Worm (Caenorhabditis elegans): Measurements from ENCODE around the gene cnd-1.
A peak's percentile ranks its signal among the peaks of the same experiment; 100 is the strongest.

The cnd-1 gene

ce11 chrIII:5210269-5210668, 34.2 kb downstream of the cnd-1 start:
- TF ChIP-seq lin-11 (tag; optimal IDR thresholded peaks at IDR 0.05) (no peak), unc-55 (GFP tag; optimal IDR thresholded peaks at IDR 0.05) (peak; percentile 12)

- TF ChIP-seq C38D4.7 (GFP tag; optimal IDR thresholded peaks at IDR 0.05) (no peak), hlh-8 (tag; optimal IDR thresholded peaks at IDR 0.05) (no peak), lin-11 (tag; optimal IDR thresholded peaks at IDR 0.05) (no peak), ceh-14 (tag; optimal IDR thresholded peaks at IDR 0.05) (no peak), ceh-48 (tag; optimal IDR thresholded peaks at IDR 0.05) (no peak), unc-3 (GFP tag; conservative IDR thresholded peaks at IDR 0.05) (no peak), unc-3 (tag; optimal IDR thresholded peaks at IDR 0.05) (no peak), dve-1 (tag; optimal IDR thresholded peaks at IDR 0.05) (no peak)
These were observed 35.4 kb downstream of the cnd-1 start, which contains the start of gene syx-16 for ce11 chrIII:5208992-5209391. Gene syx-16, minus strand, starts transcription at chrIII:5209109.

- TF ChIP-seq C38D4.7 (GFP tag; optimal IDR thresholded peaks at IDR 0.05) = peak; percentile 7
- TF ChIP-seq ceh-6 (GFP tag; optimal IDR thresholded peaks at IDR 0.05) = no peak
These were observed 37.5 kb downstream of the cnd-1 start, which contains the start of gene morc-1 for ce11 chrIII:5206861-5207414. Gene morc-1, minus strand, starts transcription at chrIII:5206911.

ce11 chrIII:5203310-5203709, 41.1 kb downstream of the cnd-1 start:
- TF ChIP-seq ceh-14 (tag; optimal IDR thresholded peaks at IDR 0.05) (no peak), T23F11.4 (GFP tag; optimal IDR thresholded peaks at IDR 0.05) (no peak), ceh-48 (tag; optimal IDR thresholded peaks at IDR 0.05) (no peak), hlh-8 (tag; optimal IDR thresholded peaks at IDR 0.05) (no peak), unc-42 (tag; optimal IDR thresholded peaks at IDR 0.05) (no peak), nfya-1 (tag; optimal IDR thresholded peaks at IDR 0.05) (no peak), ztf-16 (tag; optimal IDR thresholded peaks at IDR 0.05) (no peak), che-1 (tag; optimal IDR thresholded peaks at IDR 0.05) (no peak), ceh-34 (tag; optimal IDR thresholded peaks at IDR 0.05) (no peak), pha-2 (tag; optimal IDR thresholded peaks at IDR 0.05) (no peak)

DNA sequence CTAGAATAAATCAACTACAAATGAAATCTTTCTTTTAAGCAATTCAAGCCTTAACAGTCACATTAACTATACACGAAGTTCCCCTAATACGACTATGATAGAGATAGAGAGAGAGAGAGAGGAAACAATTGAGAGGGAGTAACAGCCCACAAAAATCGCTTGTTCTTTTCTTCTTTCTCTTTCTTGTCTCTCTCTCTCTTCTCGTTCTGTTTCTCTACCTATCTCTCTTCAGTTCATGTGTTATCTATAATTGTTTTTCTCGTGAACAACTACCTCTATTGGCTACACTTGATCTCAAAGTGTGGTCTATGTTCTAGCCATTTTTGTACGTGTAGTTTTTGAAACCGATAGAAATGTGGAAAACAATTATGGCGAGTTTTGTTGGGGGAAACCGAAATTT, 41.8 kb downstream of the cnd-1 start:
- no peak for TF ChIP-seq pqm-1 (tag; optimal IDR thresholded peaks at IDR 0.05)
- peak; percentile 66 for TF ChIP-seq nfya-1 (tag; optimal IDR thresholded peaks at IDR 0.05)
- TF ChIP-seq ceh-18 (tag; optimal IDR thresholded peaks at IDR 0.05) = peak; percentile 20
- TF ChIP-seq elt-2 (tag; optimal IDR thresholded peaks at IDR 0.05) = peak; percentile 5
- TF ChIP-seq ets-4 (tag; optimal IDR thresholded peaks at IDR 0.05) = peak; percentile 34
- TF ChIP-seq sox-2 (GFP tag; IDR thresholded peaks at IDR 0.05) = no peak

- TF ChIP-seq unc-42 (tag; optimal IDR thresholded peaks at IDR 0.05) (no peak), elt-2 (tag; optimal IDR thresholded peaks at IDR 0.05) (peak; percentile 47)
These were observed 43.2 kb downstream of the cnd-1 start for ce11 chrIII:5201267-5201666.

DNA sequence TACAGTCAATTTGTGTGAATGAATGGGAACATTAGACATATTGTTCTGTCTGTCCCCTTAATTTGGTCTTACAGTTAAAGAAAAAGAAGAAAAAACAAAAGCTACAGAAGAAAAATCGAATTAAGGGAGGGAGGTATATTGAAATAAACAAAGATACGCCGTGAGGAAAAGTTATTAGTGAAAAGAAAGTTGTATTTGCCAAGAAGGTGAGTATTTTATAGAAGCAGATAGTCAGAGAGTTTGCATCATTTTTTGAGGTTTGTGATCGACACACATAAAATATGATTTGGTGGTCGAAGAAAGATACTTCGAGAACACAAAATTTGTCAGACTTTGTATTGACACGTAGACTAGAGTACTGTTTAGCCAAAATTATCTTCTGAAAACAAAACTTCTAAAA, 44.1 kb downstream of the cnd-1 start:
- TF ChIP-seq pat-9 (tag; optimal IDR thresholded peaks at IDR 0.05) = no peak
- TF ChIP-seq hlh-13 (GFP tag; optimal IDR thresholded peaks at IDR 0.05) = no peak
- TF ChIP-seq nhr-11 (tag; optimal IDR thresholded peaks at IDR 0.05) = no peak
- no peak for TF ChIP-seq odd-2 (tag; optimal IDR thresholded peaks at IDR 0.05)
- no peak for TF ChIP-seq ceh-48 (tag; optimal IDR thresholded peaks at IDR 0.05)
- no peak for TF ChIP-seq lin-11 (tag; optimal IDR thresholded peaks at IDR 0.05)
- no peak for TF ChIP-seq pros-1 (tag; optimal IDR thresholded peaks at IDR 0.05)
- no peak for TF ChIP-seq hlh-15 (tag; optimal IDR thresholded peaks at IDR 0.05)
- no peak for TF ChIP-seq dmd-4 (tag; optimal IDR thresholded peaks at IDR 0.05; ENCODE audit: borderline replicate concordance)
- no peak for TF ChIP-seq pha-4 (tag; optimal IDR thresholded peaks at IDR 0.05)
- TF ChIP-seq tbx-7 (tag; optimal IDR thresholded peaks at IDR 0.05) = no peak
- no peak for TF ChIP-seq ahr-1 (tag; optimal IDR thresholded peaks at IDR 0.05)
- TF ChIP-seq pqm-1 (tag; optimal IDR thresholded peaks at IDR 0.05) = no peak
- no peak for TF ChIP-seq ceh-2 (tag; optimal IDR thresholded peaks at IDR 0.05)
- TF ChIP-seq hlh-8 (tag; optimal IDR thresholded peaks at IDR 0.05) = no peak
- no peak for TF ChIP-seq ceh-14 (tag; optimal IDR thresholded peaks at IDR 0.05)
- no peak for TF ChIP-seq che-1 (tag; optimal IDR thresholded peaks at IDR 0.05)

Measured in whole organism, late embryonic.